Worm (Caenorhabditis elegans): ENCODE data around the gene zim-3.

The zim-3 gene

DNA sequence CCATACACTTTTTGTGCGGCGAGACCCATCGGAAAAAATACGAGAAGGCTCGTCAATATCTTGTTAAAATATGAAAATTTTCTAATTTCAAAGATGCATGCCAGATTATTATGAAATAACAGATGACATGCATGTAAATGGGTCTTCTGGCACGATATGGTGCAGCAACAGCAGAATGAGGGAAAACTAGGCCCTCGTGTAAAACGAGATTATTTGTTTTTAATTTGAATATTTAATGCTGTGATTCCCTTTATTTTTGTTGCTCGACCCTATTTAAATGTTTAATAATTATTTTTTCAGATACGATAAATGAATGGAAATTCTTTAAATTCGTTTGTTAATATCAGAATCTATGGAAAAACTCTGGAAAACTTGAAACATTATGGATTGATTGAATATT lies 3.1 kb downstream of the zim-3 start, which contains the start of gene him-8:
Gene him-8, plus strand, starts transcription at position 301 of the 400 bp plus-strand sequence.
- TF ChIP-seq sea-1 (GFP tag; conservative IDR thresholded peaks at IDR 0.05) (no peak), tbx-37 (GFP tag; conservative IDR thresholded peaks at IDR 0.05) (no peak), B0310.2 (tag; optimal IDR thresholded peaks at IDR 0.05) (no peak), pes-1 (GFP tag; IDR thresholded peaks at IDR 0.05) (no peak), F13C5.2 (tag; optimal IDR thresholded peaks at IDR 0.05) (no peak), hmbx-1 (tag; optimal IDR thresholded peaks at IDR 0.05) (no peak)

DNA sequence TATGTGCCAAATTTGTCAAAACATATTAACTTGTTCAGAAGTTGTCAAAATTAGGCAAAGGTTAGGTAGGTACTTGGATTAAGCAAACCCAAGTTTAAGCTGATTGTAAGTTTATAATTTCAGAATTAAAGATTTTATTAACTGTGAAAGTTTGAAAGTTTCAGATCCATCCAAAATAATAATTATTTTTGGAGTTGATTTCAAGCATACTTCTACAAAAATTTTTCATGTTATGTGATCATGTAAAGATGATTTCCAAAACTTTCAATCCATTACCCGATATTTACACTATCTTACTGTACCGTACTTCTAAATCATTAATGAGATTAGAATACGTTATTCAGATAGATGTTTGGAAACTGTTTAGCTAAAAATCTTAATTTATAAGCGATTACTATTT lies 6.1 kb downstream of the zim-3 start:
- no peak for TF ChIP-seq scrt-1 (GFP tag; IDR thresholded peaks at IDR 0.05)
- TF ChIP-seq B0310.2 (tag; optimal IDR thresholded peaks at IDR 0.05), result no peak
- TF ChIP-seq hmg-4 (GFP tag; optimal IDR thresholded peaks at IDR 0.05), result no peak
- no peak for TF ChIP-seq tbx-37 (GFP tag; conservative IDR thresholded peaks at IDR 0.05)
- TF ChIP-seq sea-1 (GFP tag; conservative IDR thresholded peaks at IDR 0.05), result no peak
- no peak for TF ChIP-seq ama-1 (optimal IDR thresholded peaks at IDR 0.05)
- TF ChIP-seq ets-7 (tag; optimal IDR thresholded peaks at IDR 0.05), result no peak
- no peak for TF ChIP-seq pes-1 (GFP tag; IDR thresholded peaks at IDR 0.05)
- TF ChIP-seq tra-4 (tag; optimal IDR thresholded peaks at IDR 0.05), result no peak
- no peak for TF ChIP-seq flt-1 (GFP tag; IDR thresholded peaks at IDR 0.05)
- no peak for TF ChIP-seq tbx-11 (GFP tag; IDR thresholded peaks at IDR 0.05)
- TF ChIP-seq ceh-36 (tag; optimal IDR thresholded peaks at IDR 0.05), result no peak
- no peak for TF ChIP-seq F13C5.2 (tag; optimal IDR thresholded peaks at IDR 0.05)
- no peak for TF ChIP-seq aly-1 (tag; optimal IDR thresholded peaks at IDR 0.05)
- TF ChIP-seq ceh-13 (GFP tag; optimal IDR thresholded peaks at IDR 0.05), result no peak
- no peak for TF ChIP-seq hnd-1 (tag; optimal IDR thresholded peaks at IDR 0.05)
- TF ChIP-seq hmbx-1 (tag; optimal IDR thresholded peaks at IDR 0.05), result no peak

DNA sequence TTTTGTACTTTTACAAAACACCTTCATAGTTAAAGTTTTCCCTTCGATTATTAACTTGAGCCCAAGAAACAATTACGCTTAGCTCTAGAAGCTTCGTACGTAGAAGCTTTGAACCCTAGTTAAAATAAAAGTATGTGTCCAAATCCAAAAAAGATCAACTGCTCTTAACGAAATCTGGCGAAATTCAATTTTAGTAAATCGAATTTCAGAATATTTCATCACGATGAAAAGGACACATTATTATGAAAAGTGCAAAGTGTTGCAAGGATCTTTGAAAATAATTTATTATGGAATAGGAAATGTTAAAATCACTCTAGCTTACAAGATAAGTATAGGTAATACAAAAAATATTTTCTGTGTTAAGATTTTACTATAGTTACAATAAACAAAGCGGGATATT lies 6.8 kb downstream of the zim-3 start:
- TF ChIP-seq scrt-1 (GFP tag; IDR thresholded peaks at IDR 0.05), result no peak
- no peak for TF ChIP-seq ets-7 (tag; optimal IDR thresholded peaks at IDR 0.05)
- TF ChIP-seq hnd-1 (tag; optimal IDR thresholded peaks at IDR 0.05), result no peak
- no peak for TF ChIP-seq tbx-11 (GFP tag; IDR thresholded peaks at IDR 0.05)
- no peak for TF ChIP-seq tra-4 (tag; optimal IDR thresholded peaks at IDR 0.05)
- no peak for TF ChIP-seq pes-1 (GFP tag; IDR thresholded peaks at IDR 0.05)
- TF ChIP-seq ama-1 (optimal IDR thresholded peaks at IDR 0.05), result no peak
- no peak for TF ChIP-seq ceh-36 (tag; optimal IDR thresholded peaks at IDR 0.05)
- TF ChIP-seq aly-1 (tag; optimal IDR thresholded peaks at IDR 0.05), result no peak
- TF ChIP-seq F13C5.2 (tag; optimal IDR thresholded peaks at IDR 0.05), result no peak
- no peak for TF ChIP-seq hmbx-1 (tag; optimal IDR thresholded peaks at IDR 0.05)
- TF ChIP-seq sea-1 (GFP tag; conservative IDR thresholded peaks at IDR 0.05), result no peak
- no peak for TF ChIP-seq ceh-13 (GFP tag; optimal IDR thresholded peaks at IDR 0.05)
- no peak for TF ChIP-seq flt-1 (GFP tag; IDR thresholded peaks at IDR 0.05)
- no peak for TF ChIP-seq tbx-37 (GFP tag; conservative IDR thresholded peaks at IDR 0.05)
- no peak for TF ChIP-seq hmg-4 (GFP tag; optimal IDR thresholded peaks at IDR 0.05)

DNA sequence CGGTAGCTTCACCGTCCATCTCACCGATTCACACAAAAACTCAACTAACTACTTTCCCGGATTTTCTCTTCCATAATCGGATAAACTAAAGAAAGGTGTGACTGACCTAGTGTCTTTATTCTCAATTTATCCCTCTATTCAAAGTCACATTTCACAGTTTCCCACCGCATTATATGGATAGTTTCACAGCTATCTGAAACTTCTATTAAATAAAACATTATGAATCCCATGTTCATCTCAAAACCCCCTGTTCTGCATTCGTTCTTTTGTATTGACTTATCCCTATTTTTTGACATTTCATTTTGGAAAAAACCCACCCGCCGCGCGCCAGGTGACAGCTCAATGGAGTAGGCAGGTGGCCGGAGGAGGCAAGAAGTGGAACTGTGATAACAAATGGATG lies 9.3 kb downstream of the zim-3 start:
- no peak for TF ChIP-seq F13C5.2 (tag; optimal IDR thresholded peaks at IDR 0.05)
- TF ChIP-seq hmg-4 (GFP tag; optimal IDR thresholded peaks at IDR 0.05), result no peak
- TF ChIP-seq flt-1 (GFP tag; IDR thresholded peaks at IDR 0.05), result no peak
- no peak for TF ChIP-seq scrt-1 (GFP tag; IDR thresholded peaks at IDR 0.05)
- no peak for TF ChIP-seq tbx-37 (GFP tag; conservative IDR thresholded peaks at IDR 0.05)
- no peak for TF ChIP-seq ama-1 (optimal IDR thresholded peaks at IDR 0.05)
- no peak for TF ChIP-seq sea-1 (GFP tag; conservative IDR thresholded peaks at IDR 0.05)
- no peak for TF ChIP-seq ets-7 (tag; optimal IDR thresholded peaks at IDR 0.05)
- no peak for TF ChIP-seq tbx-11 (GFP tag; IDR thresholded peaks at IDR 0.05)
- no peak for TF ChIP-seq tra-4 (tag; optimal IDR thresholded peaks at IDR 0.05)
- no peak for TF ChIP-seq hmbx-1 (tag; optimal IDR thresholded peaks at IDR 0.05)
- TF ChIP-seq hnd-1 (tag; optimal IDR thresholded peaks at IDR 0.05), result no peak
- TF ChIP-seq aly-1 (tag; optimal IDR thresholded peaks at IDR 0.05), result no peak
- TF ChIP-seq ceh-36 (tag; optimal IDR thresholded peaks at IDR 0.05), result no peak

DNA sequence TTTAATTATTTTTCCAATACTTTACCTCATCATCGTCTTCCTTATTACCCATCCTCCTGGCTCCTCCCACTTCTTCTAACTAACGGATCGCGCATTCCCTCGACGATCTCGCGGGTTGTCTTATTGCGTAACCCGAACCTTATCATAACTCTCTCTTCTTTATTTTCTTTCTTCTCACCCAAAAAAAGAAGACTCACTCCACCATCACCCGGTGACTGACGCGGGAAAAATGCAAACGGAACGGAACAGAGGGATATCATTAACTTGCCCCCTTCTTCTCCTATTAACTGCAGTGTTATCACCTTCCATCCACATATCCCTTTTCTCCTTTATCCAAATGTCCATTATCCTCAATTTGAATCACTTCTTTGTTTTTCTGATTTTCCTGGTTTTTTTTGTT lies 11.6 kb downstream of the zim-3 start:
- TF ChIP-seq ets-7 (tag; optimal IDR thresholded peaks at IDR 0.05), result no peak
- TF ChIP-seq scrt-1 (GFP tag; IDR thresholded peaks at IDR 0.05), result no peak
- no peak for TF ChIP-seq ceh-36 (tag; optimal IDR thresholded peaks at IDR 0.05)
- no peak for TF ChIP-seq B0310.2 (tag; optimal IDR thresholded peaks at IDR 0.05)
- no peak for TF ChIP-seq hmbx-1 (tag; optimal IDR thresholded peaks at IDR 0.05)
- no peak for TF ChIP-seq F13C5.2 (tag; optimal IDR thresholded peaks at IDR 0.05)
- no peak for TF ChIP-seq aly-1 (tag; optimal IDR thresholded peaks at IDR 0.05)
- TF ChIP-seq ama-1 (optimal IDR thresholded peaks at IDR 0.05), result no peak
- no peak for TF ChIP-seq sea-1 (GFP tag; conservative IDR thresholded peaks at IDR 0.05)

DNA sequence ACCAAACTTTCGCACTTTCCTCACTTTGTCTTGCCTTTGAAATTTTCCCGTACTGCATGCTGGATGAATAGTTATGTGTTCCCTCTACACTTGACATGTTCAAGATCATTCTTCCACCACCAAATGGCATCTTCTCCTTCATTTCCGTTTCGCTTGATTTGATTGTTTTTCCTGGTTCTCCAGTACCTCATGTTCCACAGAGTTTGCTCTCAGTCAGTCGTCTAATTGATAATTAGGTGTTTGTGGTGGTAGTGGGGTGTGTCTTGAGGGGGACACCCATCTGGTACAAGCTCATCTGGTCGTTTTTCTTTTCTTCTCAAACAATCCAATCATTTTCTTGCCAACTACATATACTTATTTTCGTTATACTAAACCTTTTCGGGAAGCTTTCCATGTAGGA lies 12.5 kb downstream of the zim-3 start:
- TF ChIP-seq tbx-11 (GFP tag; IDR thresholded peaks at IDR 0.05) (no peak), tra-4 (tag; optimal IDR thresholded peaks at IDR 0.05) (no peak), aly-1 (tag; optimal IDR thresholded peaks at IDR 0.05) (no peak), ama-1 (optimal IDR thresholded peaks at IDR 0.05) (no peak), hnd-1 (tag; optimal IDR thresholded peaks at IDR 0.05) (no peak), scrt-1 (GFP tag; IDR thresholded peaks at IDR 0.05) (no peak), hmbx-1 (tag; optimal IDR thresholded peaks at IDR 0.05) (no peak), ceh-36 (tag; optimal IDR thresholded peaks at IDR 0.05) (no peak), ceh-13 (GFP tag; optimal IDR thresholded peaks at IDR 0.05) (no peak), ets-7 (tag; optimal IDR thresholded peaks at IDR 0.05) (no peak), sea-1 (GFP tag; conservative IDR thresholded peaks at IDR 0.05) (no peak), hmg-4 (GFP tag; optimal IDR thresholded peaks at IDR 0.05) (no peak), tbx-37 (GFP tag; conservative IDR thresholded peaks at IDR 0.05) (no peak)

DNA sequence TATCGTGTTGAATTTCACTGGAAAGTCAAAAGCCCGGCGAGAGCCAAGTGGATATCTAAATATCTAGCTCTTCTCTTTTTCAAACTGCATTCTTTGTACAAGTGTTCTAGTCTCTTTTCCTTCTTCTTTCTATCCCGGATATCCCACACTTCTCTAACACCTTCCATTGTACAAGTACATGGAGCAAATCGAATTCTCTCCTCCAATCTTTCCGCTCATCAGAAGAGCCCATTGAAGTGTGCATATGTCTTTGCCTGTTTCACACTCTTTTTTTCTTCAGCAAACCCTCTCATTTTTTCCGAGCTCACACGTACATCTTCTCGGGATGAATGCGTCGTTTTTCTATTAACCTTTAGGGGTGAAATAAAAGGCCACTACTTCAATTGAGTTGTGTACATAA lies 15.0 kb downstream of the zim-3 start:
- TF ChIP-seq aly-1 (tag; optimal IDR thresholded peaks at IDR 0.05) (no peak), ceh-13 (GFP tag; optimal IDR thresholded peaks at IDR 0.05) (no peak), tra-4 (tag; optimal IDR thresholded peaks at IDR 0.05) (no peak), ets-7 (tag; optimal IDR thresholded peaks at IDR 0.05) (no peak), tbx-37 (GFP tag; conservative IDR thresholded peaks at IDR 0.05) (no peak), F13C5.2 (tag; optimal IDR thresholded peaks at IDR 0.05) (no peak), B0310.2 (tag; optimal IDR thresholded peaks at IDR 0.05) (no peak), sea-1 (GFP tag; conservative IDR thresholded peaks at IDR 0.05) (no peak), tbx-11 (GFP tag; IDR thresholded peaks at IDR 0.05) (no peak), ceh-36 (tag; optimal IDR thresholded peaks at IDR 0.05) (no peak), hnd-1 (tag; optimal IDR thresholded peaks at IDR 0.05) (no peak), scrt-1 (GFP tag; IDR thresholded peaks at IDR 0.05) (no peak), ama-1 (optimal IDR thresholded peaks at IDR 0.05) (no peak), flt-1 (GFP tag; IDR thresholded peaks at IDR 0.05) (no peak), pes-1 (GFP tag; IDR thresholded peaks at IDR 0.05) (no peak), hmbx-1 (tag; optimal IDR thresholded peaks at IDR 0.05) (no peak), hmg-4 (GFP tag; optimal IDR thresholded peaks at IDR 0.05) (no peak)

Measured in whole organism, early embryonic.